Fruit fly (Drosophila melanogaster) whole organism, pupa: Measurements from ENCODE around the gene CG44139.

Experiments
- CG10348 ChIP-seq: fragments of 200-800 bp; sonication (Bioruptor generic); IDR thresholded peaks from 2 replicates; pipeline ENCODE4 v1.3.6; 2022; ENCODE audit warnings: missing biosample characterization, missing genetic modification characterization
- CG12605 ChIP-seq: fragments of 200-800 bp; sonication (Bioruptor generic); IDR thresholded peaks from 2 replicates; pipeline ENCODE4 v1.3.6; 2022; ENCODE audit warnings: missing biosample characterization, missing genetic modification characterization
- CG14655 ChIP-seq: fragments of 200-800 bp; sonication (Bioruptor generic); optimal IDR thresholded peaks from 3 replicates; lab custom pipeline; 2017; ENCODE audit warnings: mild to moderate bottlenecking, missing biosample characterization, missing genetic modification reagents, missing genetic modification characterization
- CG34367 ChIP-seq: fragments of 200-800 bp; sonication (Bioruptor generic); optimal IDR thresholded peaks from 2 replicates; lab custom pipeline; 2018; ENCODE audit warnings: missing biosample characterization, mild to moderate bottlenecking, missing genetic modification characterization
- CG8159 ChIP-seq: fragments of 200-800 bp; sonication (Bioruptor generic); optimal IDR thresholded peaks from 3 replicates; lab custom pipeline; 2018; ENCODE audit warnings: missing biosample characterization, mild to moderate bottlenecking, missing genetic modification characterization, moderate library complexity
- CG8301 ChIP-seq: fragments of 200-800 bp; sonication (Bioruptor generic); optimal IDR thresholded peaks from 2 replicates; lab custom pipeline; 2018; ENCODE audit warnings: missing biosample characterization, mild to moderate bottlenecking, missing genetic modification characterization
- CG9948 ChIP-seq: fragments of 200-800 bp; sonication (Bioruptor generic); optimal IDR thresholded peaks from 2 replicates; lab custom pipeline; 2018; ENCODE audit warnings: missing biosample characterization, mild to moderate bottlenecking, missing genetic modification characterization, moderate library complexity
- D1 ChIP-seq: fragments of 200-800 bp; sonication (Bioruptor generic); optimal IDR thresholded peaks from 2 replicates; lab custom pipeline; 2018; ENCODE audit warnings: missing biosample characterization, mild to moderate bottlenecking, missing genetic modification characterization, moderate library complexity
- EcR ChIP-seq: fragments of 200-800 bp; sonication (Bioruptor generic); optimal IDR thresholded peaks from 3 replicates; lab custom pipeline; 2019; ENCODE audit warnings: missing biosample characterization, missing genetic modification characterization, mild to moderate bottlenecking, moderate library complexity, missing genetic modification reagents
- Pif1A ChIP-seq: fragments of 200-800 bp; sonication (Bioruptor generic); optimal IDR thresholded peaks from 3 replicates; lab custom pipeline; 2016; ENCODE audit warnings: missing biosample characterization, missing genetic modification characterization
- fd96Ca ChIP-seq: fragments of 200-800 bp; sonication (Bioruptor generic); IDR thresholded peaks from 3 replicates; pipeline ENCODE4 v1.3.6; 2022; ENCODE audit warnings: missing biosample characterization, missing genetic modification characterization
- rn ChIP-seq: fragments of 200-800 bp; sonication (Bioruptor generic); IDR thresholded peaks from 2 replicates; pipeline ENCODE4 v1.3.6; 2022; ENCODE audit warnings: missing biosample characterization, missing genetic modification characterization

dm6 chr2L:2425652-2426192 is 1.1 kb downstream of the CG44139 start:
- TF ChIP-seq CG14655, result no peak
- TF ChIP-seq CG8301 (tag; lab: Kevin White, UChicago), result no peak
- no peak for TF ChIP-seq CG9948 (tag; lab: Kevin White, UChicago)
- peak; percentile 66 for TF ChIP-seq EcR (GFP tag; lab: Kevin White, UChicago)
- TF ChIP-seq fd96Ca (GFP tag; lab: Robert Waterston, UW), result no peak
- no peak for TF ChIP-seq CG10348 (GFP tag; lab: Robert Waterston, UW)
- TF ChIP-seq Pif1A (GFP tag; lab: Kevin White, UChicago), result no peak
- TF ChIP-seq D1, result no peak
- TF ChIP-seq CG12605 (GFP tag; lab: Robert Waterston, UW), result no peak
- no peak for TF ChIP-seq rn
- TF ChIP-seq CG8159 (tag; lab: Kevin White, UChicago), result no peak
- TF ChIP-seq CG34367 (tag; lab: Kevin White, UChicago), result no peak
